Worm (Caenorhabditis elegans): ENCODE data around the gene nhr-112.

nhr-112 gene

DNA sequence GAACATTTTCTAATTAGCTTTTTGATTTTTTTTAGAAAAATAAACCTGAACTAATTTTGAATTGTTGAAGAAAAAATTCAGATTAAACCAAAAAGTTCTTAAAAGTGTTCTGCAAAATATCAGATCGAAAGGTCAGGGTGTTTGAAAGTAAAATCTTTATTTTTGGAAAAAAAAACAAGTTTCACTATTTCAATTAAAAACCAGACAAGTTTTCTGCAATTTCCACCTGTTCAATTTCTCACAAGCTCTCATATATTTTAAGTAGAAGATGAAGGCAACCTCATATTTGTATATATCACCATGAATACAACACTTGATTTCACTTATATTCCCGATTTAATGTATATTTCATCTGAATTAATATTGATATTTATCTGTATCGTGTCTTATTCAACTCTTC lies 36.4 kb downstream of the nhr-112 start, which contains the start of gene srz-102:
srz-102 (plus strand) TSS at position 301 of the 400 bp plus-strand sequence.
- TF ChIP-seq dao-5 (tag; optimal IDR thresholded peaks at IDR 0.05) (no peak), W03F9.2 (tag; optimal IDR thresholded peaks at IDR 0.05) (no peak), him-1 (tag; optimal IDR thresholded peaks at IDR 0.05) (no peak)

DNA sequence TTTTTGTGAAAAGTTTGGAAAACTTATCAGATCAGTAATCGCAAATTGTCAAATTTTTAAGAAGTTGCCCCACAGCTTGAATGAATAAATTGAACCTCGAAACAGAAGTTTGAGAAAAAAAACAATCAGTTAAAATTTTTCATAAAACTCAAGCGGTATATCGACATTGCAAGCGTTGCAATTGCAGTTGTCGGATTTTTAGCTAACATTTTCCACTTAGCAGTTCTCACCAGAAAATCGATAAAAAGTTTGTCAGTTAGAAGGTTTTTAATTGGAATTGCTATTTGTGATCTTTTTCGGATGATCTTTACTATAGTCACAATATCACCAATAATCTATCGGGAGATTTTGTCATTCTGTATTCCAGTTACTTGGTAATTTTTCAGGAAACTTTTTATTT lies 37.9 kb downstream of the nhr-112 start, which contains the start of gene srw-43:
srw-43 (plus strand) TSS at position 301 of the 400 bp plus-strand sequence.
- no peak for TF ChIP-seq W03F9.2 (tag; optimal IDR thresholded peaks at IDR 0.05)
- no peak for TF ChIP-seq him-1 (tag; optimal IDR thresholded peaks at IDR 0.05)
- no peak for TF ChIP-seq dao-5 (tag; optimal IDR thresholded peaks at IDR 0.05)

DNA sequence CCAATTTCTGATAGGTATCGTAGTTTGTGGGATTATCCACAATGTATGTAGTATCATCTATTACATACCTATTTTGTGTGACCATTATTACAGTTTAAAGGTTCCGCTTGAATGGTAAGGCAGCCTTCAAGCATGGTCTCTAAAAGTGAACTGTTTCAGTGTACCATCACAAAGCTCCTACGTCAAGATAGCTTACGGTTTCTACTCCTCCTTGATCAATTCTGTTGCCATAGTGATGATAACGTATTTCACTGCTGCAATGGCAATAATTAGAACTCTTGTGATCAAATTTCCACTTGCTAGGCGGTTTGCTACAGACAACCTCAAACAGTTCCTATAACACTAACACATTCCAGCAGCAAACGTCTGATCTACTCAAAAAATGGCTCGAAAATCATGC lies 40.3 kb downstream of the nhr-112 start:
- TF ChIP-seq W03F9.2 (tag; optimal IDR thresholded peaks at IDR 0.05) (no peak), dao-5 (tag; optimal IDR thresholded peaks at IDR 0.05) (no peak), him-1 (tag; optimal IDR thresholded peaks at IDR 0.05) (no peak)

DNA sequence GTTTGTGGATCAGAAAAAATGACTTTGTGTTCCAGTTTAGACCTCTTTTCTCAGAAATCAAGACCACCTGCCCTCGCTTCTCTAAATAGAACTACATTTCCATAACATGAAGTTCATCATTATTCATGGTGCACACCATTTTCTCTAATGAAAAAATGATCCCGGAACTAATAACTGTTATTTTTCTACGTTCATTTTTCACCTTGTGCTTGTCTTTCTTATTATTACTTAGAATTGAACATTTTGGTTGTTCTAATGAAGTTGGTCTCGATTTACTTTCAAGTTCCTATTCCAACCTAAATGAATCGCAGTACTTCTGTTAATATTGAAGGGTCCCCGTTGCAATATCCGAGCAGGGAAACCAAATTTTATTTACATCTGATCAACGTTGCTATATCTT lies 40.8 kb downstream of the nhr-112 start, which contains the start of gene srw-36:
srw-36 (plus strand) TSS at position 301 of the 400 bp plus-strand sequence.
- TF ChIP-seq W03F9.2 (tag; optimal IDR thresholded peaks at IDR 0.05) = no peak
- no peak for TF ChIP-seq dao-5 (tag; optimal IDR thresholded peaks at IDR 0.05)
- TF ChIP-seq him-1 (tag; optimal IDR thresholded peaks at IDR 0.05) = no peak

DNA sequence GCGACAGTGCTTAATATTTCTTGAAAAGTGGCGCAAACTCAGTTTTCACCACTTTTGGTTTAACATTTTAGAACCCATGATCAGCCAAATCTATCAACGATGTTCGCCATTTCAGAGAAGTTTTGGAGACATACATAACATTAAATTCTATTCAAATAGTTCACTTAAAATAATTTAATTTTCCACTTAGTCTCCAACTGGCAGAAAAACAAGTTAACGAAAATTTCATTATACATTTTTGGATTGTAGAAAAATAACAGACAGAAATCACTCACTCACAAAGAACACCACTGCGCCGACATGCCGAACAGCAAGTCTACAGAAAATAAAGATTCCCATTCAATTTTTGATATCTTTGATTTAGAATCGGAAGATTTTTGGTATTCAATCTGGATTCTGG lies 43.7 kb downstream of the nhr-112 start, which contains the start of gene srw-44:
srw-44 (plus strand) TSS at position 301 of the 400 bp plus-strand sequence.
- no peak for TF ChIP-seq dao-5 (tag; optimal IDR thresholded peaks at IDR 0.05)

DNA sequence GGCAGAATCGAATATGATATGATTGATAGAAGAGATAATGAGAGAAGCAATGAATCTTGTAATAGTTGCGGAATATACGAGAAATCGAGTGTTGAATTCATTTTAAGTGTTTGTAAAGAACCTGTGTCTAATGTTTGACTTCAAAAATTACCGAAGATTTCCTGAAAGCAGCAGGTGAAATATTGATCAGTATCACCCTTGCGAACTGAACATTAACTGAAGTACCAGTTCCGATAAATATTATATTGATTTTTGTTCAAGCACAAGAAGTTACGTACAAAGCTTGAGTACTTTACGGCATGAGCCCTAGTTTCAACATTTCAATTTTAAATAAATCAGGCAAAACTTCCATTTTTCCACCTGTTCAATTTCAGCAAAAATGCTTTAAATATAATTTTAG lies 44.4 kb downstream of the nhr-112 start, which contains the start of gene srz-103:
srz-103 (minus strand) TSS at position 101 of the 400 bp plus-strand sequence.
- no peak for TF ChIP-seq dao-5 (tag; optimal IDR thresholded peaks at IDR 0.05)
- no peak for TF ChIP-seq him-1 (tag; optimal IDR thresholded peaks at IDR 0.05)
- no peak for TF ChIP-seq W03F9.2 (tag; optimal IDR thresholded peaks at IDR 0.05)

DNA sequence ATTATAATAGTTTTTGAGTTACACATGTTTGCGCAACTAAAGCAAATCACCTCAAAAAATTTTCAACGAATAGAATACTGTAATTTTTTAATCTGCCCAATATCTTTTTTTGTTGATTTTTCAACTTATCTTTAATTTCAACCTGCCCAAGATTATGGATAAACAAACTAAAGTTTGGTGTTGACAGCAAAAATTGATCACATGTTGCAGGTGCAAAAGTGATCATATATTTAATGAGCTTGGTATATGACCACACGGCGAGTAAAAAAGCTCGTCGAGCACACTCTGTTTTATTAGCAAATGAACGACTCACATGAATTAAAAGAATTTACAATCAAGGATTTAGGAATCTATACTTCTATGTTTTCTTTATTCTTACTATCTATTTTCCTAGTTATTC lies 48.1 kb downstream of the nhr-112 start, which contains the start of gene srz-1:
srz-1 (plus strand) TSS at position 301 of the 400 bp plus-strand sequence.
- no peak for TF ChIP-seq him-1 (tag; optimal IDR thresholded peaks at IDR 0.05)
- TF ChIP-seq W03F9.2 (tag; optimal IDR thresholded peaks at IDR 0.05) = no peak
- no peak for TF ChIP-seq dao-5 (tag; optimal IDR thresholded peaks at IDR 0.05)

DNA sequence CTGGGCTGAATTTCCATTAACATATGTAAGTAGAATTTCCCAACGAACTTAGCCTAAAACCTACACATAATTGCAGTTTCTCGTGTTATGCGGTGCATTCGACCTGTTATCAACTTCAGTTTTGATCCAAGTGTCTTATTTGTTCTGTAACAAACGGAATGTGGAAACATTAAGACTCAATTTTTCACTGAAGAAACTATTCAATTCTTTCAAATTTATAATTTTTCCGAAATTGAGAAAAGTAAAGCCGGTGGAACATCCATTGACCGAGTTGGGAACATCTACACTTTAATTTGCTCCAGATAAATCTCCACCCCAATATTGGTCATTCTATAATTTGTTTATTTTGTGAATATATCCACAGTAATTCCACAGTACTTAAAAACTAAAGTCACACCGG lies 49.2 kb downstream of the nhr-112 start:
- TF ChIP-seq W03F9.2 (tag; optimal IDR thresholded peaks at IDR 0.05) = no peak
- no peak for TF ChIP-seq him-1 (tag; optimal IDR thresholded peaks at IDR 0.05)
- no peak for TF ChIP-seq dao-5 (tag; optimal IDR thresholded peaks at IDR 0.05)

DNA sequence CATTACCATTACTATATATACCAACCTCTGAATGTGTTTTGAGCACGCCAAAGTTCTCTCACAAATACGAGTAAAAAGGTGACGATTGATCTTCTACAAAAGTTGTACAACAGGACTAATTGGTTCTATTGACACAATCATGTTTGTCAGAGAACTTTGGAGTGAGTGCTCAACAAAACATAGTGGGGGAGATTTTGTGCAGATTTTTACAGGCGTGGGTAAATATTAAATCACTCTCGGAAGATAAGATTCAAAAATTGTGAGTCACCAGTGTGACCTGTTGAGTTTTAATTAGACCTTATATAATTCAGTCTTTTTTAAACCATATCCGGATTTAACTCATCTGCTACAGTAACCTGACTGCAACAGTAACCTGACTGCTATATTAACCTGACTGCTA lies 51.4 kb downstream of the nhr-112 start, which contains the start of gene F14F8.8:
F14F8.8 (minus strand) TSS at position 101 of the 400 bp plus-strand sequence.
- no peak for TF ChIP-seq W03F9.2 (tag; optimal IDR thresholded peaks at IDR 0.05)
- TF ChIP-seq him-1 (tag; optimal IDR thresholded peaks at IDR 0.05) = no peak
- TF ChIP-seq dao-5 (tag; optimal IDR thresholded peaks at IDR 0.05) = no peak

Measured in whole organism, L4/young adult.